Worm (Caenorhabditis elegans) whole organism, L4 larva: ENCODE results near the gene lit-1.

Experiments
- ZK546.5 ChIP-seq, 2 experiments: sonication (generic microtip); optimal IDR thresholded peaks; 2 replicates each; lab custom pipeline; 2017; ENCODE audit warnings: missing biosample characterization in 2 of 2, missing genetic modification characterization in 2 of 2
- ceh-82 ChIP-seq: sonication (generic microtip); optimal IDR thresholded peaks from 2 replicates; lab custom pipeline; 2017; ENCODE audit warnings: missing biosample characterization, missing genetic modification characterization
- dve-1 ChIP-seq: sonication (generic microtip); optimal IDR thresholded peaks from 2 replicates; lab custom pipeline; 2017; ENCODE audit warnings: antibody characterized with exemption, mild to moderate bottlenecking, missing genetic modification characterization, missing compliant biosample characterization; ENCODE audit not compliant: insufficient read depth
- lin-15B ChIP-seq: fragments of 150-350 bp; sonication (generic microtip); optimal IDR thresholded peaks from 3 replicates; lab custom pipeline; 2014; ENCODE audit warnings: missing biosample characterization, missing genetic modification characterization
- mep-1 ChIP-seq: fragments of 150-350 bp; sonication (generic microtip); optimal IDR thresholded peaks from 3 replicates; lab custom pipeline; 2014; ENCODE audit warnings: missing biosample characterization, missing genetic modification characterization
- nhr-11 ChIP-seq: fragments of 150-350 bp; optimal IDR thresholded peaks from 2 replicates; lab custom pipeline; 2014; ENCODE audit warnings: missing biosample characterization, missing genetic modification characterization
- unc-39 ChIP-seq: sonication (generic microtip); optimal IDR thresholded peaks from 2 replicates; lab custom pipeline; 2017; ENCODE audit warnings: missing biosample characterization, missing genetic modification characterization

DNA sequence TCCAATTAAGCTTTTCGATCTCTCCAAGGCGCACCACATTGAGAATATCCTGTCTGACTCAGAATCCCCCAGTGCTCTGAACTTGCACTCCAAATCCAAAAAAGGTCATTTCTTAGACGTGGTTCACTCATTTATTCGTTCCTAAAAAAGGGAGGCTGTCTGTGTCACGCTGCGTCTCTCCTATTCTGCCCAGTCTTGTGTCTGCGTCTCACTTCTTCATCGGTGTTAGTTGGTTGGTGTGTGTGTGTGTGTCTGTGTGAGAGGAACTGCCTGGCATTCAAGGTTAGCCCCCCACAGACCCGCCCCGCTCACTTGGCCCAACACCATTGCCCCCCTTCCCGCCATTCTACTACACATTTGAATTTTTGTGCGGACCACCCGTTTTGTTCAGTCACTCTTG, 15.7 kb downstream of the lit-1 start:
- peak; percentile 58 for TF ChIP-seq dve-1 (tag; lab: Kevin White, UChicago)
- TF ChIP-seq mep-1 (tag; lab: Kevin White, UChicago), result peak; percentile 49
- no peak for TF ChIP-seq unc-39 (tag; lab: Kevin White, UChicago)
- TF ChIP-seq lin-15B (tag; lab: Kevin White, UChicago), result no peak
- TF ChIP-seq ZK546.5 (tag; optimal IDR thresholded peaks at IDR 0.05; lab: Kevin White, UChicago), result no peak
- peak; percentile 7 for TF ChIP-seq nhr-11 (tag; lab: Kevin White, UChicago)
- no peak for TF ChIP-seq ceh-82 (tag; lab: Kevin White, UChicago)
